Comparison of ENCODE assay signal across 5 worm cellular contexts in genomic region chrIV:2077159-2077835, ce11.
TF ChIP-seq lines count a peak whose summit lies in the region.

No protein-coding gene starts in this region.

TF ChIP-seq in whole organism, L1 larva, 84 proteins besides CTCF, POLR2A, EP300 and RAD21:
- peak in 1 of 6 experiments; percentile 0 for TF ChIP-seq elt-3 (tag; optimal IDR thresholded peaks at IDR 0.05; lab: Kevin White, UChicago)
- peak; percentile 34 for TF ChIP-seq tbx-2 (tag; optimal IDR thresholded peaks at IDR 0.05; lab: Kevin White, UChicago)
- TF ChIP-seq nhr-47 (tag; optimal IDR thresholded peaks at IDR 0.05; lab: Kevin White, UChicago): peak; percentile 48
- peak; percentile 52 for TF ChIP-seq lin-14 (GFP tag; optimal IDR thresholded peaks at IDR 0.05; lab: Kevin White, UChicago)
- peak; percentile 52 for TF ChIP-seq nhr-71 (tag; optimal IDR thresholded peaks at IDR 0.05; lab: Kevin White, UChicago)
- TF ChIP-seq fkh-8 (tag; optimal IDR thresholded peaks at IDR 0.05; lab: Kevin White, UChicago): peak; percentile 37
- no peak for TF ChIP-seq fkh-10 (GFP tag; optimal IDR thresholded peaks at IDR 0.05; lab: Kevin White, UChicago)
- no peak for TF ChIP-seq efl-1 (optimal IDR thresholded peaks at IDR 0.05; lab: Kevin White, UChicago)
- TF ChIP-seq efl-1 (GFP tag; optimal IDR thresholded peaks at IDR 0.05 in 1 of 2; lab: Kevin White, UChicago): peak in 1 of 2 experiments; percentile 54
- no peak for TF ChIP-seq mep-1 (tag; optimal IDR thresholded peaks at IDR 0.05; lab: Kevin White, UChicago)

TF ChIP-seq in whole organism, L4 larva, 104 proteins besides CTCF, POLR2A, EP300 and RAD21:
- peak in 1 of 2 experiments; percentile 13 for TF ChIP-seq lsy-2 (tag; optimal IDR thresholded peaks at IDR 0.05; lab: Kevin White, UChicago)
- TF ChIP-seq ces-1 (GFP tag; optimal IDR thresholded peaks at IDR 0.05; lab: Kevin White, UChicago): peak; percentile 66
- TF ChIP-seq mdt-29 (GFP tag; IDR thresholded peaks at IDR 0.05; lab: Robert Waterston, UW): no peak
- no peak for TF ChIP-seq rbr-2 (tag; optimal IDR thresholded peaks at IDR 0.05; lab: Kevin White, UChicago)
- no peak for TF ChIP-seq ceh-62 (tag; optimal IDR thresholded peaks at IDR 0.05; lab: Kevin White, UChicago)
- TF ChIP-seq unc-62 (GFP tag; optimal IDR thresholded peaks at IDR 0.05 in 1 of 2; lab: Kevin White, UChicago): peak in 1 of 2 experiments; percentile 2
- no peak for TF ChIP-seq unc-62 (tag; optimal IDR thresholded peaks at IDR 0.05; lab: Kevin White, UChicago)

TF ChIP-seq in whole organism, late embryonic, 69 proteins besides CTCF, POLR2A, EP300 and RAD21:
- peak; percentile 9 for TF ChIP-seq ceh-14 (tag; optimal IDR thresholded peaks at IDR 0.05; lab: Kevin White, UChicago)
- TF ChIP-seq mec-3 (tag; optimal IDR thresholded peaks at IDR 0.05; lab: Kevin White, UChicago; ENCODE audit: borderline replicate concordance): no peak
- TF ChIP-seq odd-2 (tag; optimal IDR thresholded peaks at IDR 0.05; lab: Kevin White, UChicago): no peak
- no peak for TF ChIP-seq F13H6.1 (tag; optimal IDR thresholded peaks at IDR 0.05; lab: Kevin White, UChicago)
- TF ChIP-seq lim-6 (tag; optimal IDR thresholded peaks at IDR 0.05; lab: Kevin White, UChicago): no peak
- TF ChIP-seq unc-42 (tag; optimal IDR thresholded peaks at IDR 0.05; lab: Kevin White, UChicago): peak; percentile 68

TF ChIP-seq in whole organism, mixed stage, embryonic, 35 proteins besides CTCF, POLR2A, EP300 and RAD21:
- TF ChIP-seq sptf-1 (tag; optimal IDR thresholded peaks at IDR 0.05; lab: Kevin White, UChicago) (no peak), ces-1 (GFP tag; optimal IDR thresholded peaks at IDR 0.05; lab: Kevin White, UChicago) (peak; percentile 65)

TF ChIP-seq in whole organism, young adult, 124 proteins besides CTCF, POLR2A, EP300 and RAD21:
- TF ChIP-seq madf-8 (GFP tag; conservative IDR thresholded peaks at IDR 0.05; lab: Robert Waterston, UW) (no peak), ztf-22 (GFP tag; optimal IDR thresholded peaks at IDR 0.05; lab: Kevin White, UChicago) (no peak), snpc-4 (GFP tag; optimal IDR thresholded peaks at IDR 0.05; lab: Kevin White, UChicago) (no peak), snpc-4 (tag; optimal IDR thresholded peaks at IDR 0.05; lab: Kevin White, UChicago) (peak in 3 of 4 experiments; percentile 21 to 57 (median 28))
